Fruit fly (Drosophila melanogaster) whole organism, embryonic: Measurements from ENCODE around the gene CG43999.

ENCODE experiments used
- Blimp-1 ChIP-seq: fragments of 200-800 bp; sonication (Bioruptor generic); optimal IDR thresholded peaks from 3 replicates; lab custom pipeline; 2018; ENCODE audit warnings: missing biosample characterization, missing genetic modification characterization, mild to moderate bottlenecking, moderate library complexity, missing genetic modification reagents
- CG11093 ChIP-seq: fragments of 200-800 bp; sonication (Bioruptor generic); IDR thresholded peaks from 3 replicates; pipeline ENCODE4 v1.3.6; 2022; ENCODE audit warnings: missing biosample characterization, missing genetic modification characterization
- CG11456 ChIP-seq: fragments of 200-800 bp; sonication (Bioruptor generic); IDR thresholded peaks from 3 replicates; pipeline ENCODE4 v1.3.6; 2022; ENCODE audit warnings: missing biosample characterization, missing genetic modification characterization
- CG11504 ChIP-seq: fragments of 200-800 bp; sonication (Bioruptor generic); optimal IDR thresholded peaks from 3 replicates; lab custom pipeline; 2019; ENCODE audit warnings: missing biosample characterization, mild to moderate bottlenecking, missing genetic modification characterization, moderate library complexity
- CG12236 ChIP-seq: fragments of 200-800 bp; sonication (Bioruptor generic); optimal IDR thresholded peaks from 2 replicates; lab custom pipeline; 2016; ENCODE audit warnings: missing biosample characterization, missing genetic modification characterization
- CG12391 ChIP-seq: fragments of 200-800 bp; sonication (Bioruptor generic); optimal IDR thresholded peaks from 3 replicates; lab custom pipeline; 2018; ENCODE audit warnings: missing biosample characterization, mild to moderate bottlenecking, missing genetic modification characterization, moderate library complexity
- CG12942 ChIP-seq: fragments of 200-800 bp; sonication (Bioruptor generic); optimal IDR thresholded peaks from 3 replicates; lab custom pipeline; 2016; ENCODE audit warnings: missing biosample characterization, missing genetic modification characterization
- CG13287 ChIP-seq: fragments of 200-800 bp; sonication (Bioruptor generic); IDR thresholded peaks from 2 replicates; pipeline ENCODE4 v1.3.6; 2022; ENCODE audit warnings: missing biosample characterization, missing genetic modification characterization; ENCODE audit not compliant: partially characterized antibody
- CG13424 ChIP-seq: fragments of 200-800 bp; sonication (Bioruptor generic); optimal IDR thresholded peaks from 2 replicates; lab custom pipeline; 2019; ENCODE audit warnings: missing biosample characterization, mild to moderate bottlenecking, missing genetic modification characterization, moderate library complexity
- CG14441 ChIP-seq: fragments of 200-800 bp; sonication (Bioruptor generic); IDR thresholded peaks from 2 replicates; pipeline ENCODE4 v1.3.6; 2022; ENCODE audit warnings: missing biosample characterization, missing genetic modification characterization
- CG15073 ChIP-seq: fragments of 200-800 bp; sonication (Bioruptor generic); optimal IDR thresholded peaks from 2 replicates; lab custom pipeline; 2016; ENCODE audit warnings: missing biosample characterization, missing genetic modification characterization
- CG15479 ChIP-seq: fragments of 200-800 bp; sonication (Bioruptor generic); optimal IDR thresholded peaks from 3 replicates; lab custom pipeline; 2019; ENCODE audit warnings: missing biosample characterization, mild to moderate bottlenecking, missing genetic modification characterization, moderate library complexity
- CG15514 ChIP-seq: fragments of 200-800 bp; sonication (Bioruptor generic); optimal IDR thresholded peaks from 3 replicates; lab custom pipeline; 2017; ENCODE audit warnings: missing biosample characterization, missing genetic modification characterization, mild to moderate bottlenecking, moderate library complexity, missing genetic modification reagents
- CG15601 ChIP-seq: fragments of 200-800 bp; sonication (Bioruptor generic); optimal IDR thresholded peaks from 3 replicates; lab custom pipeline; 2019; ENCODE audit warnings: missing biosample characterization, mild to moderate bottlenecking, missing genetic modification characterization, moderate library complexity
- CG17802 ChIP-seq: fragments of 200-800 bp; sonication (Bioruptor generic); optimal IDR thresholded peaks from 2 replicates; lab custom pipeline; 2018; ENCODE audit warnings: missing biosample characterization, mild to moderate bottlenecking, missing genetic modification characterization, moderate library complexity
- CG1792 ChIP-seq: fragments of 200-800 bp; sonication (Bioruptor generic); optimal IDR thresholded peaks from 2 replicates; lab custom pipeline; 2016; ENCODE audit warnings: missing biosample characterization, missing genetic modification characterization
- CG2202 ChIP-seq: fragments of 200-800 bp; sonication (Bioruptor generic); optimal IDR thresholded peaks from 2 replicates; lab custom pipeline; 2018; ENCODE audit warnings: missing biosample characterization, mild to moderate bottlenecking, missing genetic modification characterization
- CG3995 ChIP-seq: fragments of 200-800 bp; sonication (Bioruptor generic); optimal IDR thresholded peaks from 3 replicates; lab custom pipeline; 2016; ENCODE audit warnings: missing biosample characterization, missing genetic modification characterization
- CG4282 ChIP-seq: fragments of 200-800 bp; sonication (Bioruptor generic); optimal IDR thresholded peaks from 2 replicates; lab custom pipeline; 2016; ENCODE audit warnings: missing biosample characterization, missing genetic modification characterization
- CG4854 ChIP-seq: fragments of 200-800 bp; sonication (Bioruptor generic); optimal IDR thresholded peaks from 2 replicates; lab custom pipeline; 2016; ENCODE audit warnings: missing biosample characterization, missing genetic modification characterization, inconsistent platforms
- CG7556 ChIP-seq: fragments of 200-800 bp; sonication (Bioruptor generic); optimal IDR thresholded peaks from 2 replicates; lab custom pipeline; 2017; ENCODE audit warnings: missing biosample characterization, mild to moderate bottlenecking, missing genetic modification characterization
- CG9437 ChIP-seq: fragments of 200-800 bp; sonication (Bioruptor generic); optimal IDR thresholded peaks from 2 replicates; lab custom pipeline; 2018; ENCODE audit warnings: missing biosample characterization, mild to moderate bottlenecking, missing genetic modification characterization
- Chrac-16 ChIP-seq: fragments of 200-800 bp; sonication (Bioruptor generic); optimal IDR thresholded peaks from 3 replicates; lab custom pipeline; 2016; ENCODE audit warnings: missing biosample characterization, missing genetic modification characterization
- Dll ChIP-seq: fragments of 200-800 bp; sonication (Bioruptor generic); IDR thresholded peaks from 4 replicates; pipeline ENCODE4 v1.3.6; 2022; ENCODE audit warnings: missing biosample characterization, missing genetic modification characterization; ENCODE audit not compliant: partially characterized antibody
- HHEX ChIP-seq: fragments of 200-800 bp; sonication (Bioruptor generic); optimal IDR thresholded peaks from 3 replicates; lab custom pipeline; 2017; ENCODE audit warnings: missing biosample characterization, mild to moderate bottlenecking, missing genetic modification characterization, missing genetic modification reagents
- Hand ChIP-seq: fragments of 200-800 bp; sonication (Bioruptor generic); optimal IDR thresholded peaks from 2 replicates; lab custom pipeline; 2017; ENCODE audit warnings: mild to moderate bottlenecking, missing biosample characterization, missing genetic modification reagents, missing genetic modification characterization
- Med ChIP-seq: fragments of 200-800 bp; sonication (Bioruptor generic); peaks from one replicate; lab custom pipeline; 2016; ENCODE audit warnings: missing biosample characterization, missing genetic modification characterization, mild to moderate bottlenecking, inconsistent platforms, moderate library complexity
- Opbp ChIP-seq: fragments of 200-800 bp; sonication (Bioruptor generic); IDR thresholded peaks from 3 replicates; pipeline ENCODE4 v1.3.6; 2022; ENCODE audit warnings: missing biosample characterization, missing genetic modification characterization; ENCODE audit not compliant: partially characterized antibody
- Scr ChIP-seq: fragments of 200-800 bp; sonication (Bioruptor generic); IDR thresholded peaks from 2 replicates; pipeline ENCODE4 v1.3.6; 2022; ENCODE audit warnings: missing biosample characterization, missing genetic modification characterization; ENCODE audit not compliant: partially characterized antibody
- Six4 ChIP-seq: fragments of 200-800 bp; sonication (Bioruptor generic); optimal IDR thresholded peaks from 2 replicates; lab custom pipeline; 2016; ENCODE audit warnings: missing biosample characterization, missing genetic modification characterization
- Sox102F ChIP-seq: fragments of 200-800 bp; sonication (Bioruptor generic); optimal IDR thresholded peaks from 2 replicates; lab custom pipeline; 2018; ENCODE audit warnings: missing biosample characterization, mild to moderate bottlenecking, missing genetic modification characterization, moderate library complexity
- Xbp1 ChIP-seq: fragments of 200-800 bp; sonication (Bioruptor generic); optimal IDR thresholded peaks from 3 replicates; lab custom pipeline; 2016; ENCODE audit warnings: missing biosample characterization, mild to moderate bottlenecking, missing genetic modification characterization
- amos ChIP-seq: fragments of 200-800 bp; sonication (Bioruptor generic); IDR thresholded peaks from 2 replicates; pipeline ENCODE4 v1.3.6; 2022; ENCODE audit warnings: missing biosample characterization, missing genetic modification characterization; ENCODE audit not compliant: partially characterized antibody
- ara ChIP-seq: fragments of 200-800 bp; sonication (Bioruptor generic); IDR thresholded peaks from 2 replicates; pipeline ENCODE4 v1.3.6; 2022; ENCODE audit warnings: missing biosample characterization, missing genetic modification characterization
- corto ChIP-seq: fragments of 200-800 bp; sonication (Bioruptor generic); optimal IDR thresholded peaks from 2 replicates; lab custom pipeline; 2016; ENCODE audit warnings: missing biosample characterization, mild to moderate bottlenecking, missing genetic modification characterization, moderate library complexity
- crol ChIP-seq: fragments of 200-800 bp; sonication (Bioruptor generic); IDR thresholded peaks from 2 replicates; pipeline ENCODE4 v1.3.6; 2022; ENCODE audit warnings: missing biosample characterization, missing genetic modification characterization
- crp ChIP-seq, 2 experiments: fragments of 200-800 bp; sonication (Bioruptor generic); optimal IDR thresholded peaks; 2 replicates in 1 of 2; 3 replicates in 1 of 2; lab custom pipeline; 2017; ENCODE audit warnings: missing biosample characterization in 2 of 2, missing genetic modification characterization in 2 of 2, mild to moderate bottlenecking in 1 of 2, moderate library complexity in 1 of 2
- gfzf ChIP-seq: fragments of 200-800 bp; sonication (Bioruptor generic); optimal IDR thresholded peaks from 2 replicates; lab custom pipeline; 2016; ENCODE audit warnings: missing biosample characterization, mild to moderate bottlenecking, missing genetic modification characterization, moderate library complexity
- gsb ChIP-seq: fragments of 200-800 bp; sonication (Bioruptor generic); IDR thresholded peaks from 2 replicates; pipeline ENCODE4 v1.3.6; 2022; ENCODE audit warnings: missing biosample characterization, missing genetic modification characterization
- nerfin-2 ChIP-seq: fragments of 200-800 bp; sonication (Bioruptor generic); IDR thresholded peaks from 2 replicates; pipeline ENCODE4 v1.3.6; 2022; ENCODE audit warnings: missing biosample characterization, missing genetic modification characterization; ENCODE audit not compliant: partially characterized antibody
- nom ChIP-seq: fragments of 200-800 bp; sonication (Bioruptor generic); optimal IDR thresholded peaks from 2 replicates; lab custom pipeline; 2017; ENCODE audit warnings: missing biosample characterization, missing genetic modification characterization, mild to moderate bottlenecking, moderate library complexity, missing genetic modification reagents
- pan ChIP-seq, 4 experiments: fragments of >200 bp in 3 of 4; fragments of 200-800 bp in 1 of 4; sonication (Bioruptor generic) in 1 of 4; optimal IDR thresholded peaks in 3 of 4; IDR thresholded peaks in 1 of 4; 2 replicates each; pipeline versions ENCODE4 v1.3.6 to Lab custom; 2017 to 2022; ENCODE audit warnings: missing biosample characterization in 2 of 4, missing genetic modification characterization in 2 of 4, mixed read lengths in 1 of 4
- pb ChIP-seq: fragments of 200-800 bp; sonication (Bioruptor generic); optimal IDR thresholded peaks from 3 replicates; lab custom pipeline; 2016; ENCODE audit warnings: missing biosample characterization, missing genetic modification characterization
- pfk ChIP-seq: fragments of 200-800 bp; sonication (Bioruptor generic); optimal IDR thresholded peaks from 2 replicates; lab custom pipeline; 2018; ENCODE audit warnings: missing biosample characterization, mild to moderate bottlenecking, missing genetic modification characterization, moderate library complexity
- phol ChIP-seq: fragments of 200-800 bp; sonication (Bioruptor generic); optimal IDR thresholded peaks from 3 replicates; lab custom pipeline; 2018; ENCODE audit warnings: missing biosample characterization, mild to moderate bottlenecking, missing genetic modification characterization, moderate library complexity
- ttk ChIP-seq: fragments of 200-800 bp; sonication (Bioruptor generic); IDR thresholded peaks from 2 replicates; pipeline ENCODE4 v2.1.2; 2022; ENCODE audit warnings: missing biosample characterization, missing genetic modification characterization
- tx ChIP-seq: fragments of 200-800 bp; sonication (Bioruptor generic); optimal IDR thresholded peaks from 2 replicates; lab custom pipeline; 2016; ENCODE audit warnings: missing biosample characterization, missing genetic modification characterization

CG43999 gene

DNA sequence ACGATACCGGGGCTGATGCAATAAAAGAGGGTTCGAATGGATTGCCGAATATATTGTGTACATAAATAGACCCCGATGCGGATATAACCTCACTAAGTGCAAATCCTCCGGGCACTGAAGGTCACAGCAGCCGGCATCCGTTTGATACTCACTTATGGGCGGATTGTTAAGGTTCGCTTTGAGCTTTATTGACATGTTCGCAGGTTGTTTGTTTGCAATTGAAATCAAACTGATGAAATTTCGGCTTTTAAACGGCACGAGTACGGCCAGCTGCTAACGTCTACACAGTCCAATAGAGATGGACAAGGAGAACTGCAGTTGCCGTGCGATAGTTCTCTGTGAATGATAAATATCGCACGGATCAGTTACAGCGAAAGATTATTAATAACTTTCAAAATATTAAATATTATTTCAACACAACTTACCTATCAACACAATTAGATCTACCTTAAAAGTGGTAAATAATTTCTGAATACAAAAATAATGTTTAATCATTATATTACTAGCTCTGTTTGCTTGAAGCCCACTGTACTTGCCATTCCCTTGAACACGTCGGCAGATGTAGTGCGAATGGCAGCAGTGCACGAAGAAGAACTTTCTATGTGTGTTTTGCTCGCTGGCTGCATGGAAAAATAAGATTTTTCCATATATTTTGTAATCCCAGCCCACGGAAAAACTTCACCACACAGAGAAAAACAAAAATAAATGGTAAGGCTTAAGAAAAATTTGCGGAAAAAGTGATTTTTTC, 29.5 kb upstream of the CG43999 start, which contains the start of the genes GluProRS and AP-1sigma (continued):
- TF ChIP-seq tx (GFP tag; lab: Kevin White, UChicago) (peak; percentile 87), phol (tag; lab: Kevin White, UChicago) (peak; percentile 94), gsb (GFP tag; lab: Robert Waterston, UW) (peak; percentile 90), corto (GFP tag; lab: Kevin White, UChicago) (peak; percentile 79), CG12236 (peak; percentile 46), CG2202 (tag; lab: Kevin White, UChicago) (peak; percentile 67), nerfin-2 (GFP tag; lab: Robert Waterston, UW) (peak; percentile 88), Scr (GFP tag; lab: Robert Waterston, UW) (peak; percentile 97), Six4 (peak; percentile 87), Chrac-16 (GFP tag; lab: Kevin White, UChicago) (peak; percentile 92), nom (GFP tag; lab: Kevin White, UChicago) (peak; percentile 22), CG15073 (GFP tag; lab: Kevin White, UChicago) (peak; percentile 48), CG13424 (peak; percentile 91), CG12942 (peak; percentile 92), HHEX (GFP tag; lab: Kevin White, UChicago) (peak; percentile 74), ttk (peak; percentile 95), CG17802 (peak; percentile 70), CG3995 (GFP tag; lab: Kevin White, UChicago) (peak; percentile 83), CG13287 (peak; percentile 96), CG9437 (peak; percentile 72), gfzf (GFP tag; lab: Kevin White, UChicago) (no peak), crol (peak; percentile 66), Sox102F (GFP tag; lab: Kevin White, UChicago) (peak; percentile 90), Opbp (peak; percentile 86), CG7556 (GFP tag; lab: Kevin White, UChicago) (peak; percentile 82), crp (GFP tag; optimal IDR thresholded peaks at IDR 0.05; lab: Kevin White, UChicago) (peak; percentile 4 to 78), CG15514 (GFP tag; lab: Kevin White, UChicago) (peak; percentile 80), pfk (GFP tag; lab: Kevin White, UChicago) (peak; percentile 26), CG11504 (tag; lab: Kevin White, UChicago) (no peak), CG4854 (GFP tag; lab: Kevin White, UChicago) (peak; percentile 79), CG15601 (peak; percentile 74), Dll (GFP tag; lab: Robert Waterston, UW) (peak; percentile 97), Xbp1 (GFP tag; lab: Kevin White, UChicago) (peak; percentile 95), Med (GFP tag; lab: Kevin White, UChicago) (peak; percentile 98), pan (optimal IDR thresholded peaks at IDR 0.05; lab: Kevin White, UChicago) (no peak), pan (GFP tag; optimal IDR thresholded peaks at IDR 0.05 in 1 of 2, IDR thresholded peaks at IDR 0.05 in 1 of 2) (peak in 1 of 2 experiments; percentile 97), CG12391 (tag; lab: Kevin White, UChicago) (peak; percentile 93), CG4282 (GFP tag; lab: Kevin White, UChicago) (peak; percentile 63), CG14441 (GFP tag; lab: Robert Waterston, UW) (peak; percentile 97), Blimp-1 (GFP tag; lab: Kevin White, UChicago) (peak; percentile 86), amos (GFP tag; lab: Robert Waterston, UW) (peak; percentile 92), CG11456 (GFP tag; lab: Robert Waterston, UW) (peak; percentile 97), CG1792 (GFP tag; lab: Kevin White, UChicago) (peak; percentile 31), CG11093 (GFP tag; lab: Robert Waterston, UW) (peak; percentile 95), ara (GFP tag; lab: Robert Waterston, UW) (peak; percentile 93), CG15479 (GFP tag; lab: Kevin White, UChicago) (no peak), Hand (GFP tag; lab: Kevin White, UChicago) (peak; percentile 58), pb (GFP tag; lab: Kevin White, UChicago) (peak; percentile 47)
